Fruit fly (Drosophila melanogaster) whole organism, embryonic: Measurements from ENCODE around the gene Myo95E.

Experiments used
- C15 ChIP-seq: fragments of 200-800 bp; sonication (Bioruptor generic); IDR thresholded peaks from 3 replicates; pipeline ENCODE4 v1.3.6; 2022; ENCODE audit warnings: missing biosample characterization, missing genetic modification characterization
- CG11093 ChIP-seq: fragments of 200-800 bp; sonication (Bioruptor generic); IDR thresholded peaks from 3 replicates; pipeline ENCODE4 v1.3.6; 2022; ENCODE audit warnings: missing biosample characterization, missing genetic modification characterization
- CG11723 ChIP-seq: fragments of 200-800 bp; sonication (Bioruptor generic); optimal IDR thresholded peaks from 2 replicates; lab custom pipeline; 2017; ENCODE audit warnings: missing biosample characterization, mild to moderate bottlenecking, missing genetic modification characterization
- CG12071 ChIP-seq: fragments of 200-800 bp; sonication (Bioruptor generic); optimal IDR thresholded peaks from 3 replicates; lab custom pipeline; 2018; ENCODE audit warnings: missing biosample characterization, mild to moderate bottlenecking, missing genetic modification characterization
- CG12236 ChIP-seq: fragments of 200-800 bp; sonication (Bioruptor generic); optimal IDR thresholded peaks from 2 replicates; lab custom pipeline; 2016; ENCODE audit warnings: missing biosample characterization, missing genetic modification characterization
- CG13296 ChIP-seq: fragments of 200-800 bp; sonication (Bioruptor generic); optimal IDR thresholded peaks from 3 replicates; lab custom pipeline; 2018; ENCODE audit warnings: missing biosample characterization, mild to moderate bottlenecking, missing genetic modification characterization
- CG13894 ChIP-seq: fragments of 200-800 bp; sonication (Bioruptor generic); optimal IDR thresholded peaks from 3 replicates; lab custom pipeline; 2018; ENCODE audit warnings: missing biosample characterization, mild to moderate bottlenecking, missing genetic modification characterization, moderate library complexity
- CG14710 ChIP-seq: fragments of 200-800 bp; sonication (Bioruptor generic); optimal IDR thresholded peaks from 3 replicates; lab custom pipeline; 2019; ENCODE audit warnings: missing biosample characterization, mild to moderate bottlenecking, missing genetic modification characterization, moderate library complexity
- CG15073 ChIP-seq: fragments of 200-800 bp; sonication (Bioruptor generic); optimal IDR thresholded peaks from 2 replicates; lab custom pipeline; 2016; ENCODE audit warnings: missing biosample characterization, missing genetic modification characterization
- CG16813 ChIP-seq: fragments of 200-800 bp; sonication (Bioruptor generic); IDR thresholded peaks from 3 replicates; pipeline ENCODE4 v1.3.6; 2022; ENCODE audit warnings: missing biosample characterization, missing genetic modification characterization; ENCODE audit not compliant: partially characterized antibody
- CG17359 ChIP-seq: fragments of 200-800 bp; sonication (Bioruptor generic); optimal IDR thresholded peaks from 3 replicates; lab custom pipeline; 2018; ENCODE audit warnings: missing biosample characterization, mild to moderate bottlenecking, missing genetic modification characterization, moderate library complexity
- CG2199 ChIP-seq: fragments of 200-800 bp; sonication (Bioruptor generic); IDR thresholded peaks from 3 replicates; pipeline ENCODE4 v1.3.6; 2022; ENCODE audit warnings: missing biosample characterization, missing genetic modification characterization
- CG32772 ChIP-seq: fragments of 200-800 bp; sonication (Bioruptor generic); IDR thresholded peaks from 2 replicates; pipeline ENCODE4 v1.3.6; 2022; ENCODE audit warnings: missing biosample characterization, missing genetic modification characterization
- CG3838 ChIP-seq: fragments of 200-800 bp; sonication (Bioruptor generic); optimal IDR thresholded peaks from 3 replicates; lab custom pipeline; 2016; ENCODE audit warnings: missing biosample characterization, missing genetic modification characterization
- CG4854 ChIP-seq: fragments of 200-800 bp; sonication (Bioruptor generic); optimal IDR thresholded peaks from 2 replicates; lab custom pipeline; 2016; ENCODE audit warnings: missing biosample characterization, missing genetic modification characterization, inconsistent platforms
- CG6272 ChIP-seq: fragments of 200-800 bp; sonication (Bioruptor generic); IDR thresholded peaks from 2 replicates; pipeline ENCODE4 v1.3.6; 2022; ENCODE audit warnings: missing biosample characterization, missing genetic modification characterization
- CG9727 ChIP-seq: fragments of 200-800 bp; sonication (Bioruptor generic); optimal IDR thresholded peaks from 3 replicates; lab custom pipeline; 2017; ENCODE audit warnings: missing biosample characterization, mild to moderate bottlenecking, missing genetic modification characterization
- D19B ChIP-seq: fragments of 200-800 bp; sonication (Bioruptor generic); optimal IDR thresholded peaks from 2 replicates; lab custom pipeline; 2017; ENCODE audit warnings: missing biosample characterization, mild to moderate bottlenecking, missing genetic modification characterization
- H2.0 ChIP-seq: fragments of 200-800 bp; sonication (Bioruptor generic); IDR thresholded peaks from 2 replicates; pipeline ENCODE4 v1.3.6; 2022; ENCODE audit warnings: missing biosample characterization, missing genetic modification characterization
- Hand ChIP-seq: fragments of 200-800 bp; sonication (Bioruptor generic); optimal IDR thresholded peaks from 2 replicates; lab custom pipeline; 2017; ENCODE audit warnings: mild to moderate bottlenecking, missing biosample characterization, missing genetic modification reagents, missing genetic modification characterization
- HmgD ChIP-seq: fragments of 200-800 bp; sonication (Bioruptor generic); optimal IDR thresholded peaks from 3 replicates; lab custom pipeline; 2016; ENCODE audit warnings: missing biosample characterization, missing genetic modification characterization
- Hr78 ChIP-seq, 2 experiments: fragments of 200-800 bp in 1 of 2; fragments of >200 bp in 1 of 2; sonication (Bioruptor generic) in 1 of 2; optimal IDR thresholded peaks; 2 replicates each; lab custom pipeline; 2017 to 2019; ENCODE audit warnings: missing biosample characterization in 2 of 2, missing genetic modification characterization in 2 of 2, mild to moderate bottlenecking in 1 of 2, moderate library complexity in 1 of 2
- Meics ChIP-seq: fragments of 200-800 bp; sonication (Bioruptor generic); optimal IDR thresholded peaks from 2 replicates; lab custom pipeline; 2017; ENCODE audit warnings: missing biosample characterization, mild to moderate bottlenecking, missing genetic modification characterization
- NC2β ChIP-seq: fragments of 200-800 bp; sonication (Bioruptor generic); optimal IDR thresholded peaks from 2 replicates; lab custom pipeline; 2016; ENCODE audit warnings: missing biosample characterization, missing genetic modification characterization
- NFAT ChIP-seq: fragments of 200-800 bp; sonication (Bioruptor generic); IDR thresholded peaks from 2 replicates; pipeline ENCODE4 v1.3.6; 2022; ENCODE audit warnings: missing biosample characterization, missing genetic modification characterization
- NfI ChIP-seq: fragments of 200-800 bp; sonication (Bioruptor generic); optimal IDR thresholded peaks from 3 replicates; lab custom pipeline; 2018; ENCODE audit warnings: missing biosample characterization, mild to moderate bottlenecking, missing genetic modification characterization, moderate library complexity
- Ravus ChIP-seq: fragments of 200-800 bp; sonication (Bioruptor generic); IDR thresholded peaks from 2 replicates; pipeline ENCODE4 v1.3.6; 2022; ENCODE audit warnings: missing biosample characterization, missing genetic modification characterization
- Six4 ChIP-seq: fragments of 200-800 bp; sonication (Bioruptor generic); optimal IDR thresholded peaks from 2 replicates; lab custom pipeline; 2016; ENCODE audit warnings: missing biosample characterization, missing genetic modification characterization
- Spps ChIP-seq: fragments of 200-800 bp; sonication (Bioruptor generic); optimal IDR thresholded peaks from 2 replicates; lab custom pipeline; 2018; ENCODE audit warnings: missing biosample characterization, mild to moderate bottlenecking, missing genetic modification characterization
- Xrp1 ChIP-seq: fragments of 200-800 bp; sonication (Bioruptor generic); IDR thresholded peaks from 2 replicates; pipeline ENCODE4 v1.3.6; 2022; ENCODE audit warnings: missing biosample characterization, missing genetic modification characterization
- al ChIP-seq: fragments of 200-800 bp; sonication (Bioruptor generic); IDR thresholded peaks from 2 replicates; pipeline ENCODE4 v1.3.6; 2022; ENCODE audit warnings: missing biosample characterization, missing genetic modification characterization
- caup ChIP-seq: fragments of 200-800 bp; sonication (Bioruptor generic); optimal IDR thresholded peaks from 3 replicates; lab custom pipeline; 2017; ENCODE audit warnings: missing biosample characterization, mild to moderate bottlenecking, missing genetic modification characterization, moderate library complexity; ENCODE audit not compliant: severe bottlenecking
- chm ChIP-seq: fragments of 200-800 bp; sonication (Bioruptor generic); IDR thresholded peaks from 2 replicates; pipeline ENCODE4 v1.3.6; 2022; ENCODE audit warnings: missing biosample characterization, missing genetic modification characterization
- crc ChIP-seq: fragments of 200-800 bp; sonication (Bioruptor generic); optimal IDR thresholded peaks from 2 replicates; lab custom pipeline; 2016; ENCODE audit warnings: missing biosample characterization, missing genetic modification characterization
- croc ChIP-seq: fragments of 200-800 bp; sonication (Bioruptor generic); conservative IDR thresholded peaks from 3 replicates; pipeline ENCODE4 v1.3.6; 2022; ENCODE audit warnings: missing biosample characterization, missing genetic modification characterization
- danr ChIP-seq: fragments of 200-800 bp; sonication (Bioruptor generic); IDR thresholded peaks from 2 replicates; pipeline ENCODE4 v1.3.6; 2022; ENCODE audit warnings: missing biosample characterization, missing genetic modification characterization
- esg ChIP-seq: fragments of 200-800 bp; sonication (Bioruptor generic); conservative IDR thresholded peaks from 2 replicates; pipeline ENCODE4 v1.3.6; 2022; ENCODE audit warnings: missing biosample characterization, missing genetic modification characterization
- eve ChIP-seq, 2 experiments: fragments of >200 bp; optimal IDR thresholded peaks; 2 replicates each; lab custom pipeline; 2017; ENCODE audit warnings: missing biosample characterization in 2 of 2, missing genetic modification characterization in 2 of 2
- fd96Cb ChIP-seq: fragments of 200-800 bp; sonication (Bioruptor generic); optimal IDR thresholded peaks from 2 replicates; lab custom pipeline; 2018; ENCODE audit warnings: missing biosample characterization, mild to moderate bottlenecking, missing genetic modification characterization, moderate library complexity
- gfzf ChIP-seq: fragments of 200-800 bp; sonication (Bioruptor generic); optimal IDR thresholded peaks from 2 replicates; lab custom pipeline; 2016; ENCODE audit warnings: missing biosample characterization, mild to moderate bottlenecking, missing genetic modification characterization, moderate library complexity
- hth ChIP-seq: fragments of >200 bp; optimal IDR thresholded peaks from 2 replicates; lab custom pipeline; 2017; ENCODE audit warnings: inconsistent platforms
- ind ChIP-seq: fragments of 200-800 bp; sonication (Bioruptor generic); optimal IDR thresholded peaks from 3 replicates; lab custom pipeline; 2016; ENCODE audit warnings: missing biosample characterization, missing genetic modification characterization
- jing ChIP-seq: fragments of 200-800 bp; sonication (Bioruptor generic); optimal IDR thresholded peaks from 2 replicates; lab custom pipeline; 2018; ENCODE audit warnings: missing biosample characterization, mild to moderate bottlenecking, missing genetic modification characterization
- ken ChIP-seq: fragments of 200-800 bp; sonication (Bioruptor generic); IDR thresholded peaks from 3 replicates; pipeline ENCODE4 v1.3.6; 2022; ENCODE audit warnings: missing biosample characterization, missing genetic modification characterization
- pzg ChIP-seq: fragments of 200-800 bp; sonication (Bioruptor generic); optimal IDR thresholded peaks from 3 replicates; lab custom pipeline; 2018; ENCODE audit warnings: missing biosample characterization, mild to moderate bottlenecking, missing genetic modification characterization, moderate library complexity
- salm ChIP-seq: fragments of 200-800 bp; sonication (Bioruptor generic); optimal IDR thresholded peaks from 2 replicates; lab custom pipeline; 2018; ENCODE audit warnings: missing biosample characterization, mild to moderate bottlenecking, missing genetic modification characterization
- sim ChIP-seq: fragments of 200-800 bp; sonication (Bioruptor generic); IDR thresholded peaks from 2 replicates; pipeline ENCODE4 v1.3.6; 2022; ENCODE audit warnings: missing biosample characterization, missing genetic modification characterization
- wek ChIP-seq: fragments of 200-800 bp; sonication (Bioruptor generic); optimal IDR thresholded peaks from 3 replicates; lab custom pipeline; 2018; ENCODE audit warnings: missing biosample characterization, mild to moderate bottlenecking, missing genetic modification characterization, moderate library complexity
- yki ChIP-seq: fragments of >200 bp; optimal IDR thresholded peaks from 3 replicates; lab custom pipeline; 2018
- zen ChIP-seq: fragments of 200-800 bp; sonication (Bioruptor generic); optimal IDR thresholded peaks from 3 replicates; lab custom pipeline; 2018; ENCODE audit warnings: missing biosample characterization, mild to moderate bottlenecking, missing genetic modification characterization, moderate library complexity
- zf30C ChIP-seq: fragments of 200-800 bp; sonication (Bioruptor generic); optimal IDR thresholded peaks from 3 replicates; lab custom pipeline; 2018; ENCODE audit warnings: missing biosample characterization, mild to moderate bottlenecking, missing genetic modification characterization

Gene Myo95E

dm6 chr3R:24108902-24109389, 52.4 kb downstream of the Myo95E start, which contains the start of the genes eIF4EHP and CG18428 (continued):
- peak; percentile 80 for TF ChIP-seq wek (GFP tag; lab: Kevin White, UChicago)
- TF ChIP-seq HmgD: peak; percentile 71
- TF ChIP-seq fd96Cb (tag; lab: Kevin White, UChicago): peak; percentile 99
- TF ChIP-seq Hr78 (GFP tag; optimal IDR thresholded peaks at IDR 0.05; lab: Kevin White, UChicago): peak in 1 of 2 experiments; percentile 96
- TF ChIP-seq CG12236 (GFP tag; lab: Kevin White, UChicago): peak; percentile 45
- TF ChIP-seq al (GFP tag; lab: Robert Waterston, UW): no peak
- peak; percentile 79 for TF ChIP-seq NC2β (GFP tag; lab: Kevin White, UChicago)
- peak; percentile 96 for TF ChIP-seq CG12071 (GFP tag; lab: Kevin White, UChicago)
- TF ChIP-seq caup (GFP tag; lab: Kevin White, UChicago): peak; percentile 99
- TF ChIP-seq NfI (GFP tag; lab: Kevin White, UChicago): peak; percentile 99
- TF ChIP-seq ind (GFP tag; lab: Kevin White, UChicago): peak; percentile 99
- TF ChIP-seq ken (GFP tag; lab: Robert Waterston, UW): 0 out of 3 replicates have a peak, but pooled peaks have one; percentile 97
- no peak for TF ChIP-seq sim (GFP tag; lab: Robert Waterston, UW)
- TF ChIP-seq CG17359 (tag; lab: Kevin White, UChicago): peak; percentile 99
- TF ChIP-seq pzg (GFP tag; lab: Kevin White, UChicago): peak; percentile 74
- peak; percentile 98 for TF ChIP-seq NFAT (GFP tag; lab: Robert Waterston, UW)
- peak; percentile 96 for TF ChIP-seq jing
- TF ChIP-seq salm (tag; lab: Kevin White, UChicago): peak; percentile 98
- TF ChIP-seq hth: no peak
- TF ChIP-seq CG3838 (GFP tag; lab: Kevin White, UChicago): peak; percentile 93
- peak; percentile 99 for TF ChIP-seq CG11723 (GFP tag; lab: Kevin White, UChicago)
- TF ChIP-seq Xrp1 (GFP tag; lab: Robert Waterston, UW): no peak
- TF ChIP-seq croc: peak; percentile 99
- peak; percentile 97; the same call in 1 of the 3 replicates for TF ChIP-seq C15 (GFP tag; lab: Robert Waterston, UW)
- TF ChIP-seq Spps (tag; lab: Kevin White, UChicago): peak; percentile 99
- TF ChIP-seq CG13296 (GFP tag; lab: Kevin White, UChicago): peak; percentile 100
- no peak for TF ChIP-seq eve (GFP tag; optimal IDR thresholded peaks at IDR 0.05; lab: Kevin White, UChicago)
- TF ChIP-seq crc (GFP tag; lab: Kevin White, UChicago): peak; percentile 79
- TF ChIP-seq CG13894 (tag; lab: Kevin White, UChicago): peak; percentile 99
- peak; percentile 99 for TF ChIP-seq Hand
- peak; percentile 100 for TF ChIP-seq CG9727
- peak; percentile 99 for TF ChIP-seq CG11093 (GFP tag; lab: Robert Waterston, UW)
- no peak for TF ChIP-seq yki
- TF ChIP-seq esg (GFP tag; lab: Robert Waterston, UW): no peak
- peak; percentile 99 for TF ChIP-seq D19B
- no peak for TF ChIP-seq CG2199 (GFP tag; lab: Robert Waterston, UW)
- no peak for TF ChIP-seq CG32772 (GFP tag; lab: Robert Waterston, UW)
- peak; percentile 68 for TF ChIP-seq zf30C
- peak; percentile 98 for TF ChIP-seq Six4
- TF ChIP-seq danr (GFP tag; lab: Robert Waterston, UW): no peak
- TF ChIP-seq CG4854: peak; percentile 88
- TF ChIP-seq Ravus: no peak; the same call in none of the 2 replicates
- peak; percentile 99 for TF ChIP-seq Meics
- TF ChIP-seq CG6272 (GFP tag; lab: Robert Waterston, UW): peak; percentile 98
- TF ChIP-seq zen (tag; lab: Kevin White, UChicago): peak; percentile 99
- peak; percentile 21 for TF ChIP-seq gfzf
- peak; percentile 99 for TF ChIP-seq CG14710 (tag; lab: Kevin White, UChicago)
- peak; percentile 86 for TF ChIP-seq CG15073 (GFP tag; lab: Kevin White, UChicago)
- TF ChIP-seq CG16813 (GFP tag; lab: Robert Waterston, UW): no peak
- no peak; the same call in 1 of the 2 replicates for TF ChIP-seq H2.0 (GFP tag; lab: Robert Waterston, UW)
- TF ChIP-seq chm (GFP tag; lab: Robert Waterston, UW): peak; percentile 97; the same call in 1 of the 2 replicates
